Worm (Caenorhabditis elegans) whole organism, midembryonic: Measurements from ENCODE around the gene C49G7.10.

Source experiments
- T22C8.4 ChIP-seq: fragments of 200-800 bp; sonication (Bioruptor generic); IDR thresholded peaks from 2 replicates; pipeline ENCODE4 v1.3.6; 2022; ENCODE audit warnings: missing genetic modification characterization, missing compliant biosample characterization
- cog-1 ChIP-seq: sonication (generic microtip); optimal IDR thresholded peaks from 2 replicates; lab custom pipeline; 2016; ENCODE audit warnings: missing genetic modification characterization, missing compliant biosample characterization
- flt-1 ChIP-seq: fragments of 200-800 bp; sonication (Bioruptor generic); IDR thresholded peaks from 2 replicates; pipeline ENCODE4 v1.3.6; 2022; ENCODE audit warnings: missing genetic modification characterization, missing compliant biosample characterization
- klf-2 ChIP-seq: fragments of 200-800 bp; sonication (Bioruptor generic); conservative IDR thresholded peaks from 2 replicates; pipeline ENCODE4 v1.3.6; 2022; ENCODE audit warnings: missing genetic modification reagents, missing genetic modification characterization, missing compliant biosample characterization
- med-1 ChIP-seq: sonication (generic microtip); optimal IDR thresholded peaks from 2 replicates; lab custom pipeline; 2017; ENCODE audit warnings: missing genetic modification characterization, mild to moderate bottlenecking, missing compliant biosample characterization, antibody characterized with exemption, missing genetic modification reagents; ENCODE audit not compliant: insufficient read depth
- ref-1 ChIP-seq: fragments of 200-800 bp; sonication (Bioruptor generic); conservative IDR thresholded peaks from 2 replicates; pipeline ENCODE4 v1.3.6; 2022; ENCODE audit warnings: missing genetic modification reagents, missing genetic modification characterization, missing compliant biosample characterization
- tab-1 ChIP-seq: fragments of 200-800 bp; sonication (Bioruptor generic); IDR thresholded peaks from 2 replicates; pipeline ENCODE4 v1.3.6; 2022; ENCODE audit warnings: missing genetic modification characterization, missing compliant biosample characterization
- ztf-23 ChIP-seq: fragments of 200-800 bp; sonication (Bioruptor generic); IDR thresholded peaks from 2 replicates; pipeline ENCODE4 v1.3.6; 2022; ENCODE audit warnings: missing genetic modification reagents, missing genetic modification characterization, missing compliant biosample characterization
- ztf-29 ChIP-seq: fragments of 200-800 bp; sonication (Bioruptor generic); IDR thresholded peaks from 2 replicates; pipeline ENCODE4 v1.3.6; 2022; ENCODE audit warnings: missing genetic modification reagents, missing genetic modification characterization, missing compliant biosample characterization

The C49G7.10 gene

ce11 chrV:4041853-4042424 is at the start of gene C49G7.10, which contains the start of gene irg-2:
C49G7.10 (minus strand) TSS chrV:4042021.
irg-2 (plus strand) TSS chrV:4042181.
- no peak for TF ChIP-seq tab-1 (GFP tag; lab: Robert Waterston, UW)
- no peak for TF ChIP-seq flt-1 (GFP tag; lab: Robert Waterston, UW)
- no peak for TF ChIP-seq T22C8.4
- no peak for TF ChIP-seq med-1 (GFP tag; lab: Kevin White, UChicago)
- TF ChIP-seq ref-1 (GFP tag; lab: Robert Waterston, UW), result no peak
- no peak for TF ChIP-seq cog-1 (tag; lab: Kevin White, UChicago)
- no peak for TF ChIP-seq ztf-29 (GFP tag; lab: Robert Waterston, UW)
- no peak for TF ChIP-seq klf-2
- TF ChIP-seq ztf-23 (GFP tag; lab: Robert Waterston, UW), result no peak

- TF ChIP-seq ref-1 (GFP tag; lab: Robert Waterston, UW), result no peak
- no peak for TF ChIP-seq ztf-29 (GFP tag; lab: Robert Waterston, UW)
- TF ChIP-seq ztf-23 (GFP tag; lab: Robert Waterston, UW), result no peak
- TF ChIP-seq cog-1 (tag; lab: Kevin White, UChicago), result no peak
Observed at ce11 chrV:4082952-4083351, 41.1 kb upstream of the C49G7.10 start, which contains the start of gene F38H12.5. F38H12.5 (minus strand) TSS chrV:4083052.

ce11 chrV:4081283-4081682 is 39.5 kb upstream of the C49G7.10 start, which contains the start of gene srh-211:
srh-211 (minus strand) TSS chrV:4081383.
- TF ChIP-seq ref-1 (GFP tag; lab: Robert Waterston, UW) (no peak), cog-1 (tag; lab: Kevin White, UChicago) (no peak), ztf-23 (GFP tag; lab: Robert Waterston, UW) (no peak), ztf-29 (GFP tag; lab: Robert Waterston, UW) (no peak), tab-1 (GFP tag; lab: Robert Waterston, UW) (no peak), klf-2 (no peak), flt-1 (GFP tag; lab: Robert Waterston, UW) (no peak), med-1 (GFP tag; lab: Kevin White, UChicago) (no peak), T22C8.4 (no peak)

- TF ChIP-seq ref-1 (GFP tag; lab: Robert Waterston, UW), result no peak
- no peak for TF ChIP-seq klf-2
- TF ChIP-seq ztf-29 (GFP tag; lab: Robert Waterston, UW), result no peak
- no peak for TF ChIP-seq cog-1 (tag; lab: Kevin White, UChicago)
- TF ChIP-seq flt-1 (GFP tag; lab: Robert Waterston, UW), result no peak
- TF ChIP-seq med-1 (GFP tag; lab: Kevin White, UChicago), result no peak
- TF ChIP-seq ztf-23 (GFP tag; lab: Robert Waterston, UW), result no peak
- TF ChIP-seq tab-1 (GFP tag; lab: Robert Waterston, UW), result no peak
- no peak for TF ChIP-seq T22C8.4
Observed at ce11 chrV:4080546-4080945, 38.7 kb upstream of the C49G7.10 start.

ce11 chrV:4073455-4073854 is 31.6 kb upstream of the C49G7.10 start, which contains the start of gene otpl-2:
otpl-2 (plus strand) TSS chrV:4073755.
- TF ChIP-seq ref-1 (GFP tag; lab: Robert Waterston, UW) (no peak), ztf-23 (GFP tag; lab: Robert Waterston, UW) (no peak), klf-2 (no peak), med-1 (GFP tag; lab: Kevin White, UChicago) (no peak), cog-1 (tag; lab: Kevin White, UChicago) (no peak), T22C8.4 (no peak), tab-1 (GFP tag; lab: Robert Waterston, UW) (no peak), ztf-29 (GFP tag; lab: Robert Waterston, UW) (no peak), flt-1 (GFP tag; lab: Robert Waterston, UW) (no peak)

ce11 chrV:4063559-4064164 is 21.8 kb upstream of the C49G7.10 start:
- TF ChIP-seq flt-1 (GFP tag; lab: Robert Waterston, UW), result 0 out of 2 replicates have a peak, but pooled peaks have one; percentile 38

ce11 chrV:4056203-4056602 is 14.4 kb upstream of the C49G7.10 start:
- no peak for TF ChIP-seq klf-2
- TF ChIP-seq ref-1 (GFP tag; lab: Robert Waterston, UW), result no peak
- no peak for TF ChIP-seq T22C8.4
- no peak for TF ChIP-seq flt-1 (GFP tag; lab: Robert Waterston, UW)
- no peak for TF ChIP-seq ztf-23 (GFP tag; lab: Robert Waterston, UW)
- TF ChIP-seq cog-1 (tag; lab: Kevin White, UChicago), result no peak
- TF ChIP-seq ztf-29 (GFP tag; lab: Robert Waterston, UW), result no peak
- no peak for TF ChIP-seq med-1 (GFP tag; lab: Kevin White, UChicago)
- TF ChIP-seq tab-1 (GFP tag; lab: Robert Waterston, UW), result no peak

ce11 chrV:4055025-4055424 is 13.2 kb upstream of the C49G7.10 start, which contains the start of gene djr-1.2:
djr-1.2 (minus strand) TSS chrV:4055125.
- TF ChIP-seq ref-1 (GFP tag; lab: Robert Waterston, UW) (no peak), med-1 (GFP tag; lab: Kevin White, UChicago) (no peak), ztf-29 (GFP tag; lab: Robert Waterston, UW) (no peak), tab-1 (GFP tag; lab: Robert Waterston, UW) (no peak), flt-1 (GFP tag; lab: Robert Waterston, UW) (no peak), ztf-23 (GFP tag; lab: Robert Waterston, UW) (no peak), klf-2 (no peak), T22C8.4 (no peak), cog-1 (tag; lab: Kevin White, UChicago) (no peak)

- no peak for TF ChIP-seq T22C8.4
Observed at ce11 chrV:4047541-4047940, 5.7 kb upstream of the C49G7.10 start, which contains the start of gene srh-169. srh-169 (plus strand) TSS chrV:4047841.
